Worm (Caenorhabditis elegans): ENCODE results near the gene ttr-6.

ttr-6 gene

DNA sequence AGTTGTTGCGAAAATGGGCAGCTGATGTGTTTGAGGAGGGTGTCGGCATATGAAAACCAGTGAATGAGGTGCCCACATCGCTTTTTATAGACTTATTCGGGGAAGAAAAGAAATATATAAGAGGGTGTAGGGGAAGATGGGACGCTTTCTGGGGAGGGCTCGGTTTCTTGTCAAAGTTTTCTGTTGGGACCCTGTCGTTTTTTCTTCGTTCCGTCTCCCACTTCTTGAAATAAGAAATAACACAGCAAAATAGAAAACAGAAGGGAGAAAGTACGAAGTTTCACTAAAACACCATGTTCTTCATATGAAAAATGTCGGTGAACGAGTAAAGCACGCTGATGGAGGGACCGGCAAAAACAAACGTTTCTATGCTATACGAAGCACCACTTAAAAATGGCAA, 27.3 kb downstream of the ttr-6 start, which contains the start of gene dop-3:
dop-3 (minus strand) TSS at position 101 of the 400 bp plus-strand sequence.
- TF ChIP-seq madf-10 (tag; optimal IDR thresholded peaks at IDR 0.05) (no peak), snpc-3.4 (tag; optimal IDR thresholded peaks at IDR 0.05) (no peak), aptf-2 (GFP tag; conservative IDR thresholded peaks at IDR 0.05) (no peak), ceh-58 (GFP tag; IDR thresholded peaks at IDR 0.05) (no peak), ceh-91 (GFP tag; IDR thresholded peaks at IDR 0.05) (no peak), hmg-1.2 (GFP tag; IDR thresholded peaks at IDR 0.05) (no peak), hlh-26 (GFP tag; conservative IDR thresholded peaks at IDR 0.05) (no peak), K12H6.12 (tag; optimal IDR thresholded peaks at IDR 0.05) (no peak), ztf-26 (tag; optimal IDR thresholded peaks at IDR 0.05) (no peak), tbp1 (GFP tag; optimal IDR thresholded peaks at IDR 0.05) (no peak), lin-35 (GFP tag; optimal IDR thresholded peaks at IDR 0.05) (no peak), F37B4.10 (GFP tag; IDR thresholded peaks at IDR 0.05) (no peak), dpl-1 (GFP tag; optimal IDR thresholded peaks at IDR 0.05) (no peak), egl-18 (GFP tag; IDR thresholded peaks at IDR 0.05) (no peak), ceh-27 (GFP tag; optimal IDR thresholded peaks at IDR 0.05) (no peak)

DNA sequence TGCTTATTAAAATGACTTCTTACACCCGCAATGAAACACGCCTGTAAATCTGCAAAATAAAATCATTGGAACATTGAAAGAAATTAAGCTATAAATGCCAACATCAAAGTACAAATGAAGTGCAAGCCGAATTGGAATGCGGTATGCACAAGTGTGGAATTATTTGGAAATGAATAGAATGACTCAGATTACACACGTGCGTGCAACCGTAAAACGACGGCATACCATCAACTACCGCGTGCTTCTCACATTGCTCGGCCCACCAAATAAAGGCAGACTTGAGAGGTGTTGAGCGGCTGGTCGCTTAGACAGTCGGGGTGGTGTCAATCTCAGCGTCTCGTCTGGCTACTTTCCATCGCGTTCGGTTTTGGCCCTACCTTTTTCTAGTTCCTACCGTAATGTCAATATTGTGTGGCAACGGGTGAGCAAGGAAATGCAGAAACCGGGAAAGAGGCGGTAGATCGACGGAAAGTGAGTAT, 34.5 kb downstream of the ttr-6 start, which contains the start of gene aaim-1:
aaim-1 (minus strand) TSS at position 51 of the 479 bp plus-strand sequence.
- TF ChIP-seq pha-4 (tag; optimal IDR thresholded peaks at IDR 0.05) (no peak), nhr-80 (tag; optimal IDR thresholded peaks at IDR 0.05) (peak; percentile 37), ekl-4 (GFP tag; IDR thresholded peaks at IDR 0.05) (0 out of 2 replicates have a peak, but pooled peaks have one; percentile 15), ztf-28 (GFP tag; IDR thresholded peaks at IDR 0.05) (0 out of 2 replicates have a peak, but pooled peaks have one; percentile 21), B0336.3 (GFP tag; IDR thresholded peaks at IDR 0.05) (no peak), madf-8 (GFP tag; conservative IDR thresholded peaks at IDR 0.05) (no peak)

DNA sequence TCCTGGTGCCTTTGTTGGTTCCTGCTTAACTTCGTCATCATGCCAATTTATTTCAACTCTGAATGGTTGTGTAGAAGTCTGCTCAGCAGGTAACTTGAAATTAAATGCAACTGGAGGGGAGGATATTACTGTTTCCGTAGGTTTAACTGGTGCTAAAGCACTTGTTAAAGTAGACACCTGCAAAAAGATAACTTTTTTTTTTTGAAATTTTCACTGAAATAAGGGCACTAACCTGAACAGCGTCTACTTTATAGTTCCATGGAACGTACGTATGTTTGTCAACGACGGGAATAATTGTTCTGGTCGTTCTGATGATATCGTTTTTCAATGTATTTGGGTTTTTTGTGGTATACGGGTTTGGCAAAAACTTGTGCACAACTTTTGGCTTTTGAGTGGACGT, 36.4 kb downstream of the ttr-6 start:
- TF ChIP-seq attf-3 (GFP tag; conservative IDR thresholded peaks at IDR 0.05), result no peak
- no peak for TF ChIP-seq nhr-80 (tag; optimal IDR thresholded peaks at IDR 0.05)
- no peak for TF ChIP-seq hmg-1.2 (GFP tag; IDR thresholded peaks at IDR 0.05)
- TF ChIP-seq F37B4.10 (GFP tag; IDR thresholded peaks at IDR 0.05), result no peak
- no peak for TF ChIP-seq nhr-27 (tag; optimal IDR thresholded peaks at IDR 0.05)
- TF ChIP-seq lin-26 (GFP tag; IDR thresholded peaks at IDR 0.05), result no peak

DNA sequence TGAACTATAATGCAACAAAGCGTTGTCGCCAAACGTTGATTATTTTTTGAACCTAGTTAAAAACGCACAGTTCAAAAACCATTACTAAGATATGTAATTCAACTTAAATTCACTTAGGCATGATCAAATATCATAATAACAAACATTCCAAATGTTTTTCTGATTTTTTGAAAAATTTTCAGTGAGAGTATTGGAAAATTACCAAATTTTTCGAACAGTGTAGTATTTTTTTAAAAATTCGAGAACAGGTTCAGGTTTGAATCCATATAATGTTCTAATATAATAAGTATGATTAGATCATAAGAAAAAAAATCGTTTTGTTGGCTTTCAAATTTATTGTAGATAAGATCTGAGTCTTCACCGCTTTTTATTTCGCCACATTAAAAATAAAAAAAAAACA, 43.3 kb downstream of the ttr-6 start:
- TF ChIP-seq somi-1 (GFP tag; optimal IDR thresholded peaks at IDR 0.05) (no peak), sea-2 (GFP tag; IDR thresholded peaks at IDR 0.05) (no peak), F57C9.4 (tag; optimal IDR thresholded peaks at IDR 0.05) (no peak), ets-4 (GFP tag; optimal IDR thresholded peaks at IDR 0.05) (no peak), F57A8.1 (GFP tag; optimal IDR thresholded peaks at IDR 0.05) (no peak), rcor-1 (GFP tag; IDR thresholded peaks at IDR 0.05) (no peak), B0035.1 (tag; optimal IDR thresholded peaks at IDR 0.05) (no peak), sdz-38 (tag; optimal IDR thresholded peaks at IDR 0.05) (no peak), zfh-2 (GFP tag; conservative IDR thresholded peaks at IDR 0.05) (no peak), ama-1 (optimal IDR thresholded peaks at IDR 0.05) (no peak), ama-1 (GFP tag; optimal IDR thresholded peaks at IDR 0.05) (no peak)

All from whole organism, young adult.